Fruit fly (Drosophila melanogaster) S2 (cell line): ENCODE data around the gene CG42688.

Source experiments
- CG8478 ChIP-seq: fragments of >200 bp; optimal IDR thresholded peaks from 2 replicates; lab custom pipeline; 2018
- CTCF ChIP-seq, 2 experiments: fragments of >200 bp; optimal IDR thresholded peaks; 2 replicates each; lab custom pipeline; 2018

- TF ChIP-seq CG8478 (lab: Kevin White, UChicago) (no peak), CTCF (optimal IDR thresholded peaks at IDR 0.05; lab: Kevin White, UChicago) (no peak)
These were observed 17.4 kb downstream of the CG42688 start for dm6 chr2L:19164933-19165813.
